Fruit fly (Drosophila melanogaster) whole organism, embryonic: ENCODE data around the gene her.

Experiments
- Atf6 ChIP-seq: fragments of 200-800 bp; sonication (Bioruptor generic); IDR thresholded peaks from 2 replicates; pipeline ENCODE4 v1.3.6; 2022; ENCODE audit warnings: missing biosample characterization, missing genetic modification characterization
- B-H2 ChIP-seq: fragments of 200-800 bp; sonication (Bioruptor generic); optimal IDR thresholded peaks from 2 replicates; lab custom pipeline; 2018; ENCODE audit warnings: missing biosample characterization, mild to moderate bottlenecking, missing genetic modification characterization
- CG10147 ChIP-seq: fragments of 200-800 bp; sonication (Bioruptor generic); optimal IDR thresholded peaks from 2 replicates; lab custom pipeline; 2019; ENCODE audit warnings: missing biosample characterization, mild to moderate bottlenecking, missing genetic modification characterization, moderate library complexity
- CG14050 ChIP-seq: fragments of 200-800 bp; sonication (Bioruptor generic); IDR thresholded peaks from 3 replicates; pipeline ENCODE4 v1.3.6; 2022; ENCODE audit warnings: missing biosample characterization, missing genetic modification characterization
- CG14441 ChIP-seq: fragments of 200-800 bp; sonication (Bioruptor generic); IDR thresholded peaks from 2 replicates; pipeline ENCODE4 v1.3.6; 2022; ENCODE audit warnings: missing biosample characterization, missing genetic modification characterization
- CG15479 ChIP-seq: fragments of 200-800 bp; sonication (Bioruptor generic); optimal IDR thresholded peaks from 3 replicates; lab custom pipeline; 2019; ENCODE audit warnings: missing biosample characterization, mild to moderate bottlenecking, missing genetic modification characterization, moderate library complexity
- CG16813 ChIP-seq: fragments of 200-800 bp; sonication (Bioruptor generic); IDR thresholded peaks from 3 replicates; pipeline ENCODE4 v1.3.6; 2022; ENCODE audit warnings: missing biosample characterization, missing genetic modification characterization; ENCODE audit not compliant: partially characterized antibody
- CG2712 ChIP-seq: fragments of 200-800 bp; optimal IDR thresholded peaks from 3 replicates; lab custom pipeline; 2019; ENCODE audit warnings: missing biosample characterization, mild to moderate bottlenecking, missing genetic modification characterization, moderate library complexity
- CG3281 ChIP-seq: fragments of 200-800 bp; sonication (Bioruptor generic); optimal IDR thresholded peaks from 3 replicates; lab custom pipeline; 2017; ENCODE audit warnings: missing biosample characterization, mild to moderate bottlenecking, missing genetic modification characterization
- CG34224 ChIP-seq: fragments of 200-800 bp; sonication (Bioruptor generic); IDR thresholded peaks from 3 replicates; pipeline ENCODE4 v1.3.6; 2022; ENCODE audit warnings: missing biosample characterization, missing genetic modification characterization; ENCODE audit not compliant: partially characterized antibody
- CG4617 ChIP-seq: fragments of 200-800 bp; sonication (Bioruptor generic); optimal IDR thresholded peaks from 3 replicates; lab custom pipeline; 2016; ENCODE audit warnings: missing biosample characterization, missing genetic modification characterization, borderline replicate concordance
- CG4820 ChIP-seq: fragments of 200-800 bp; sonication (Bioruptor generic); optimal IDR thresholded peaks from 3 replicates; lab custom pipeline; 2016; ENCODE audit warnings: missing biosample characterization, missing genetic modification characterization
- CG6272 ChIP-seq: fragments of 200-800 bp; sonication (Bioruptor generic); IDR thresholded peaks from 2 replicates; pipeline ENCODE4 v1.3.6; 2022; ENCODE audit warnings: missing biosample characterization, missing genetic modification characterization
- CG6683 ChIP-seq: fragments of 200-800 bp; sonication (Bioruptor generic); optimal IDR thresholded peaks from 2 replicates; lab custom pipeline; 2017; ENCODE audit warnings: missing biosample characterization, mild to moderate bottlenecking, missing genetic modification characterization, missing genetic modification reagents
- CG6854 ChIP-seq: fragments of 200-800 bp; sonication (Bioruptor generic); optimal IDR thresholded peaks from 3 replicates; lab custom pipeline; 2017; ENCODE audit warnings: missing biosample characterization, mild to moderate bottlenecking, missing genetic modification characterization
- CG7372 ChIP-seq: fragments of 200-800 bp; sonication (Bioruptor generic); IDR thresholded peaks from 2 replicates; pipeline ENCODE4 v1.3.6; 2022; ENCODE audit warnings: missing biosample characterization, missing genetic modification characterization
- CG8281 ChIP-seq: fragments of 200-800 bp; sonication (Bioruptor generic); optimal IDR thresholded peaks from 2 replicates; lab custom pipeline; 2018; ENCODE audit warnings: missing biosample characterization, mild to moderate bottlenecking, missing genetic modification characterization, moderate library complexity
- CG9215 ChIP-seq: fragments of 200-800 bp; sonication (Bioruptor generic); IDR thresholded peaks from 2 replicates; pipeline ENCODE4 v1.3.6; 2022; ENCODE audit warnings: missing biosample characterization, missing genetic modification characterization
- CG9876 ChIP-seq: fragments of 200-800 bp; sonication (Bioruptor generic); optimal IDR thresholded peaks from 2 replicates; lab custom pipeline; 2016; ENCODE audit warnings: missing biosample characterization, missing genetic modification characterization
- H2.0 ChIP-seq: fragments of 200-800 bp; sonication (Bioruptor generic); IDR thresholded peaks from 2 replicates; pipeline ENCODE4 v1.3.6; 2022; ENCODE audit warnings: missing biosample characterization, missing genetic modification characterization
- HHEX ChIP-seq: fragments of 200-800 bp; sonication (Bioruptor generic); optimal IDR thresholded peaks from 3 replicates; lab custom pipeline; 2017; ENCODE audit warnings: missing biosample characterization, mild to moderate bottlenecking, missing genetic modification characterization, missing genetic modification reagents
- Hand ChIP-seq: fragments of 200-800 bp; sonication (Bioruptor generic); optimal IDR thresholded peaks from 2 replicates; lab custom pipeline; 2017; ENCODE audit warnings: mild to moderate bottlenecking, missing biosample characterization, missing genetic modification reagents, missing genetic modification characterization
- HmgD ChIP-seq: fragments of 200-800 bp; sonication (Bioruptor generic); optimal IDR thresholded peaks from 3 replicates; lab custom pipeline; 2016; ENCODE audit warnings: missing biosample characterization, missing genetic modification characterization
- Lim3 ChIP-seq: fragments of 200-800 bp; sonication (Bioruptor generic); IDR thresholded peaks from 2 replicates; pipeline ENCODE4 v1.3.6; 2022; ENCODE audit warnings: missing biosample characterization, missing genetic modification characterization
- MBD-R2 ChIP-seq: fragments of 200-800 bp; sonication (Bioruptor generic); IDR thresholded peaks from 2 replicates; pipeline ENCODE4 v1.3.6; 2022; ENCODE audit warnings: missing biosample characterization, missing genetic modification characterization
- Oli ChIP-seq: fragments of 200-800 bp; sonication (Bioruptor generic); optimal IDR thresholded peaks from 2 replicates; lab custom pipeline; 2018; ENCODE audit warnings: missing biosample characterization, mild to moderate bottlenecking, missing genetic modification characterization, moderate library complexity
- Ptx1 ChIP-seq: fragments of 200-800 bp; sonication (Bioruptor generic); IDR thresholded peaks from 2 replicates; pipeline ENCODE4 v1.3.6; 2022; ENCODE audit warnings: missing biosample characterization, missing genetic modification characterization
- Ravus ChIP-seq: fragments of 200-800 bp; sonication (Bioruptor generic); IDR thresholded peaks from 2 replicates; pipeline ENCODE4 v1.3.6; 2022; ENCODE audit warnings: missing biosample characterization, missing genetic modification characterization
- Scr ChIP-seq: fragments of 200-800 bp; sonication (Bioruptor generic); IDR thresholded peaks from 2 replicates; pipeline ENCODE4 v1.3.6; 2022; ENCODE audit warnings: missing biosample characterization, missing genetic modification characterization; ENCODE audit not compliant: partially characterized antibody
- Tbp ChIP-seq: fragments of >200 bp; optimal IDR thresholded peaks from 2 replicates; lab custom pipeline; 2018; ENCODE audit warnings: missing biosample characterization, missing genetic modification characterization
- ase ChIP-seq: fragments of 200-800 bp; sonication (Bioruptor generic); IDR thresholded peaks from 3 replicates; pipeline ENCODE4 v1.3.6; 2022; ENCODE audit warnings: missing biosample characterization, missing genetic modification characterization
- az2 ChIP-seq: fragments of 200-800 bp; sonication (Bioruptor generic); optimal IDR thresholded peaks from 3 replicates; lab custom pipeline; 2016; ENCODE audit warnings: missing biosample characterization, missing genetic modification characterization
- cg ChIP-seq: fragments of 200-800 bp; sonication (Bioruptor generic); optimal IDR thresholded peaks from 3 replicates; lab custom pipeline; 2019; ENCODE audit warnings: missing biosample characterization, mild to moderate bottlenecking, missing genetic modification characterization, moderate library complexity
- chif ChIP-seq, 2 experiments: fragments of 200-800 bp; sonication (Bioruptor generic); optimal IDR thresholded peaks; 3 replicates each; lab custom pipeline; 2016; ENCODE audit warnings: missing biosample characterization in 2 of 2, missing genetic modification characterization in 2 of 2
- crol ChIP-seq: fragments of 200-800 bp; sonication (Bioruptor generic); IDR thresholded peaks from 2 replicates; pipeline ENCODE4 v1.3.6; 2022; ENCODE audit warnings: missing biosample characterization, missing genetic modification characterization
- eve ChIP-seq, 2 experiments: fragments of >200 bp; optimal IDR thresholded peaks; 2 replicates each; lab custom pipeline; 2017; ENCODE audit warnings: missing biosample characterization in 2 of 2, missing genetic modification characterization in 2 of 2
- eyg ChIP-seq: fragments of 200-800 bp; sonication (Bioruptor generic); optimal IDR thresholded peaks from 3 replicates; lab custom pipeline; 2016; ENCODE audit warnings: missing biosample characterization, missing genetic modification characterization
- fd96Cb ChIP-seq: fragments of 200-800 bp; sonication (Bioruptor generic); optimal IDR thresholded peaks from 2 replicates; lab custom pipeline; 2018; ENCODE audit warnings: missing biosample characterization, mild to moderate bottlenecking, missing genetic modification characterization, moderate library complexity
- gcm ChIP-seq: fragments of 200-800 bp; sonication (Bioruptor generic); optimal IDR thresholded peaks from 2 replicates; lab custom pipeline; 2019; ENCODE audit warnings: missing biosample characterization, mild to moderate bottlenecking, missing genetic modification characterization, moderate library complexity
- grn ChIP-seq: fragments of 200-800 bp; sonication (Bioruptor generic); optimal IDR thresholded peaks from 3 replicates; lab custom pipeline; 2017; ENCODE audit warnings: missing biosample characterization, missing genetic modification characterization
- jumu ChIP-seq: fragments of 200-800 bp; sonication (Bioruptor generic); optimal IDR thresholded peaks from 3 replicates; lab custom pipeline; 2016; ENCODE audit warnings: missing biosample characterization, missing genetic modification characterization
- knrl ChIP-seq: fragments of 200-800 bp; sonication (Bioruptor generic); IDR thresholded peaks from 3 replicates; pipeline ENCODE4 v1.3.6; 2022; ENCODE audit warnings: missing biosample characterization, missing genetic modification characterization; ENCODE audit not compliant: partially characterized antibody
- lbe ChIP-seq: fragments of 200-800 bp; sonication (Bioruptor generic); optimal IDR thresholded peaks from 2 replicates; lab custom pipeline; 2016; ENCODE audit warnings: missing biosample characterization, mild to moderate bottlenecking, missing genetic modification characterization
- lov ChIP-seq, 2 experiments: fragments of 200-800 bp in 1 of 2; fragments of >200 bp in 1 of 2; sonication (Bioruptor generic) in 1 of 2; IDR thresholded peaks in 1 of 2; optimal IDR thresholded peaks in 1 of 2; 2 replicates in 1 of 2; 3 replicates in 1 of 2; pipeline versions ENCODE4 v1.3.6 to Lab custom; 2017 to 2022; ENCODE audit warnings: missing biosample characterization in 1 of 2, missing genetic modification characterization in 1 of 2
- prd ChIP-seq, 3 experiments: fragments of >200 bp in 2 of 3; fragments of 200-800 bp in 1 of 3; sonication (Bioruptor generic) in 1 of 3; optimal IDR thresholded peaks in 2 of 3; IDR thresholded peaks in 1 of 3; 2 replicates in 2 of 3; 3 replicates in 1 of 3; pipeline versions ENCODE4 v1.3.6 to Lab custom; 2017 to 2022; ENCODE audit warnings: missing biosample characterization in 1 of 3, missing genetic modification characterization in 1 of 3
- sd ChIP-seq: fragments of 200-800 bp; sonication (Bioruptor generic); optimal IDR thresholded peaks from 3 replicates; lab custom pipeline; 2018; ENCODE audit warnings: missing biosample characterization, mild to moderate bottlenecking, missing genetic modification characterization, moderate library complexity
- shn ChIP-seq: fragments of 200-800 bp; sonication (Bioruptor generic); optimal IDR thresholded peaks from 3 replicates; lab custom pipeline; 2016; ENCODE audit warnings: missing biosample characterization, missing genetic modification characterization
- sima ChIP-seq: fragments of 200-800 bp; sonication (Bioruptor generic); optimal IDR thresholded peaks from 2 replicates; lab custom pipeline; 2016; ENCODE audit warnings: missing biosample characterization, missing genetic modification characterization
- tap ChIP-seq: fragments of 200-800 bp; optimal IDR thresholded peaks from 3 replicates; lab custom pipeline; 2019; ENCODE audit warnings: missing biosample characterization, mild to moderate bottlenecking, missing genetic modification characterization, moderate library complexity
- toy ChIP-seq: fragments of 200-800 bp; sonication (Bioruptor generic); IDR thresholded peaks from 2 replicates; pipeline ENCODE4 v1.3.6; 2022; ENCODE audit warnings: missing biosample characterization, missing genetic modification characterization
- z ChIP-seq: fragments of 200-800 bp; sonication (Bioruptor generic); IDR thresholded peaks from 3 replicates; pipeline ENCODE4 v1.3.6; 2022; ENCODE audit warnings: missing biosample characterization, missing genetic modification characterization

The her gene

dm6 chr2L:16709693-16710092, 32.7 kb downstream of the her start (continued):
- TF ChIP-seq lov (optimal IDR thresholded peaks at IDR 0.05; lab: Kevin White, UChicago): no peak
- TF ChIP-seq lov (GFP tag; IDR thresholded peaks at IDR 0.05; lab: Robert Waterston, UW): no peak
- no peak for TF ChIP-seq CG6683 (GFP tag; lab: Kevin White, UChicago)
- TF ChIP-seq knrl (GFP tag; lab: Robert Waterston, UW): no peak
- no peak for TF ChIP-seq CG8281
- peak; percentile 71 for TF ChIP-seq gcm (GFP tag; lab: Kevin White, UChicago)
- TF ChIP-seq eyg: no peak
- TF ChIP-seq CG7372: no peak
- TF ChIP-seq HmgD: no peak
- TF ChIP-seq CG2712 (tag; lab: Kevin White, UChicago): no peak
- peak; percentile 66 for TF ChIP-seq az2 (GFP tag; lab: Kevin White, UChicago)
- no peak for TF ChIP-seq CG3281 (GFP tag; lab: Kevin White, UChicago)
- TF ChIP-seq z: no peak
- TF ChIP-seq MBD-R2 (GFP tag; lab: Robert Waterston, UW): peak; percentile 33; the same call in 1 of the 2 replicates
- TF ChIP-seq grn: peak; percentile 71
- no peak for TF ChIP-seq B-H2 (GFP tag; lab: Kevin White, UChicago)
- TF ChIP-seq CG14441 (GFP tag; lab: Robert Waterston, UW): no peak
- TF ChIP-seq CG15479 (GFP tag; lab: Kevin White, UChicago): no peak
- peak in 1 of 2 experiments; percentile 28 for TF ChIP-seq chif (GFP tag; optimal IDR thresholded peaks at IDR 0.05; lab: Kevin White, UChicago)
- no peak for TF ChIP-seq prd (optimal IDR thresholded peaks at IDR 0.05; lab: Kevin White, UChicago)
- TF ChIP-seq prd (GFP tag; IDR thresholded peaks at IDR 0.05; lab: Robert Waterston, UW): no peak
- no peak for TF ChIP-seq Tbp (GFP tag; lab: Kevin White, UChicago)
- TF ChIP-seq Lim3: peak; percentile 30; the same call in 1 of the 2 replicates
- peak; percentile 60 for TF ChIP-seq Ravus (GFP tag; lab: Robert Waterston, UW)
- no peak for TF ChIP-seq shn (GFP tag; lab: Kevin White, UChicago)
- TF ChIP-seq eve (GFP tag; optimal IDR thresholded peaks at IDR 0.05; lab: Kevin White, UChicago): peak in 1 of 2 experiments; percentile 84
- TF ChIP-seq tap: no peak
- peak; percentile 79 for TF ChIP-seq Atf6
- no peak for TF ChIP-seq CG4617 (GFP tag; lab: Kevin White, UChicago)
- no peak for TF ChIP-seq CG9876 (GFP tag; lab: Kevin White, UChicago)
- TF ChIP-seq H2.0: peak; percentile 80
- peak; percentile 70 for TF ChIP-seq CG14050 (GFP tag; lab: Robert Waterston, UW)
- peak; percentile 55 for TF ChIP-seq CG4820 (GFP tag; lab: Kevin White, UChicago)
- no peak for TF ChIP-seq HHEX
- no peak for TF ChIP-seq CG34224 (GFP tag; lab: Robert Waterston, UW)
- TF ChIP-seq CG16813 (GFP tag; lab: Robert Waterston, UW): no peak
- TF ChIP-seq CG9215 (GFP tag; lab: Robert Waterston, UW): no peak
- no peak for TF ChIP-seq ase (GFP tag; lab: Robert Waterston, UW)
- TF ChIP-seq crol (GFP tag; lab: Robert Waterston, UW): no peak
- TF ChIP-seq sima: no peak
- no peak for TF ChIP-seq cg (GFP tag; lab: Kevin White, UChicago)
- no peak for TF ChIP-seq Scr (GFP tag; lab: Robert Waterston, UW)
- no peak for TF ChIP-seq CG6854 (GFP tag; lab: Kevin White, UChicago)
- TF ChIP-seq Hand (GFP tag; lab: Kevin White, UChicago): no peak
- no peak for TF ChIP-seq jumu (GFP tag; lab: Kevin White, UChicago)
- TF ChIP-seq fd96Cb (tag; lab: Kevin White, UChicago): peak; percentile 51
- no peak for TF ChIP-seq lbe (GFP tag; lab: Kevin White, UChicago)
- peak; percentile 79 for TF ChIP-seq Oli (tag; lab: Kevin White, UChicago)
- TF ChIP-seq toy (GFP tag; lab: Robert Waterston, UW): no peak
- TF ChIP-seq CG6272 (GFP tag; lab: Robert Waterston, UW): no peak
- no peak for TF ChIP-seq sd (tag; lab: Kevin White, UChicago)
- peak; percentile 89 for TF ChIP-seq Ptx1 (GFP tag; lab: Robert Waterston, UW)
- no peak for TF ChIP-seq CG10147
